Worm (Caenorhabditis elegans) whole organism, L1 larva: ENCODE data around the gene srxa-11.

Source experiments
- jun-1 ChIP-seq: fragments of 150-350 bp; optimal IDR thresholded peaks from 2 replicates; lab custom pipeline; 2014; ENCODE audit warnings: missing biosample characterization, missing genetic modification reagents, missing genetic modification characterization
- nhr-11 ChIP-seq: fragments of 150-350 bp; optimal IDR thresholded peaks from 2 replicates; lab custom pipeline; 2014; ENCODE audit warnings: missing biosample characterization, missing genetic modification characterization
- nhr-12 ChIP-seq: sonication (generic microtip); optimal IDR thresholded peaks from 2 replicates; lab custom pipeline; 2017; ENCODE audit warnings: missing biosample characterization, missing genetic modification characterization
- snpc-4 ChIP-seq: fragments of 150-350 bp; optimal IDR thresholded peaks from 2 replicates; lab custom pipeline; 2014; ENCODE audit warnings: missing biosample characterization, missing genetic modification characterization
- unc-130 ChIP-seq: fragments of 150-350 bp; optimal IDR thresholded peaks from 2 replicates; lab custom pipeline; 2017; ENCODE audit warnings: missing biosample characterization, missing genetic modification characterization, inconsistent platforms
- vab-15 ChIP-seq: sonication (generic microtip); optimal IDR thresholded peaks from 2 replicates; lab custom pipeline; 2017; ENCODE audit warnings: missing genotype, mild to moderate bottlenecking, missing genetic modification characterization, missing compliant biosample characterization

DNA sequence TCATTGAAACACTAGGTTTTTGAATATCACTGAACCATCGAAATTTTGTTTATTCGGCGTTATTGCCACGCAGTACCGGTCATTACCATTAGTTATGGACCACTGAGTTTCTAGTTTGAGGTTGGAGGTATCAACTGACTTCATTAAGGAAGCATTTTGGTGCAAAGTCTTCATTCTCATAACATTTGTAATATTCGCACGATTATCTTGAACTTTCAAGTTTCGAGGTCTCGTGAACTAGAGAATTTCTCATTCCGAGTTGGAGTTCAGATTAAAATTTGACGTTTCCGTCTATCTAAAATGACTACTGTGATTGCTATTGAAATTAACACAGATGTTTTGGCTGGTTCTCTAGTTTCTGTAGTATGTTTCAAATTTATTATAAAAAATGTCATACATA lies 3.2 kb upstream of the srxa-11 start, which contains the start of gene srx-42:
- TF ChIP-seq unc-130 (tag; lab: Kevin White, UChicago) (no peak), nhr-11 (tag; lab: Kevin White, UChicago) (no peak), vab-15 (tag; lab: Kevin White, UChicago) (no peak), snpc-4 (tag; lab: Kevin White, UChicago) (no peak), jun-1 (tag; lab: Kevin White, UChicago) (no peak), nhr-12 (tag; lab: Kevin White, UChicago) (no peak)
